Worm (Caenorhabditis elegans): Measurements from ENCODE around the gene F08F8.6.

Gene F08F8.6

ce11 chrIII:7395354-7395753 lies 51.9 kb downstream of the F08F8.6 start, which contains the start of gene lgc-50:
lgc-50 (minus strand) TSS chrIII:7395454.
- TF ChIP-seq nhr-76 (tag; optimal IDR thresholded peaks at IDR 0.05) (no peak), mab-5 (tag; optimal IDR thresholded peaks at IDR 0.05) (no peak)

Data from whole organism, mixed stage, embryonic.